Fruit fly (Drosophila melanogaster) whole organism, wandering third instar larva: Measurements from ENCODE around the gene CG8641.

Experiments
- Abd-B ChIP-seq: fragments of >200 bp; optimal IDR thresholded peaks from 2 replicates; lab custom pipeline; 2017; ENCODE audit warnings: missing biosample characterization, missing genetic modification characterization
- CG9705 ChIP-seq: fragments of 200-800 bp; sonication (Bioruptor generic); optimal IDR thresholded peaks from 2 replicates; lab custom pipeline; 2018; ENCODE audit warnings: missing biosample characterization, mild to moderate bottlenecking, missing genetic modification characterization
- CrebA ChIP-seq: fragments of 200-800 bp; sonication (Bioruptor generic); optimal IDR thresholded peaks from 2 replicates; lab custom pipeline; 2016; ENCODE audit warnings: missing biosample characterization, mild to moderate bottlenecking, missing genetic modification characterization, borderline replicate concordance
- Dfd ChIP-seq: fragments of >200 bp; optimal IDR thresholded peaks from 2 replicates; lab custom pipeline; 2017; ENCODE audit warnings: missing biosample characterization, missing genetic modification characterization
- Dif ChIP-seq: fragments of 200-275, 200-300 bp; sonication (Bioruptor generic); optimal IDR thresholded peaks from 2 replicates; lab custom pipeline; 2018; ENCODE audit warnings: missing biosample characterization, missing genetic modification characterization; ENCODE audit not compliant: partially characterized antibody
- GATAd ChIP-seq: sonication (Bioruptor generic); optimal IDR thresholded peaks from 2 replicates; lab custom pipeline; 2016; ENCODE audit warnings: missing biosample characterization, missing genetic modification characterization
- HLH106 ChIP-seq: fragments of 200-800 bp; optimal IDR thresholded peaks from 3 replicates; lab custom pipeline; 2019; ENCODE audit warnings: missing biosample characterization, mild to moderate bottlenecking, missing genetic modification characterization, moderate library complexity
- Hnf4 ChIP-seq: fragments of 200-800 bp; sonication (Bioruptor generic); optimal IDR thresholded peaks from 2 replicates; lab custom pipeline; 2016; ENCODE audit warnings: missing biosample characterization, mild to moderate bottlenecking, missing genetic modification characterization
- Hr83 ChIP-seq: fragments of 200-300 bp; sonication (Bioruptor generic); optimal IDR thresholded peaks from 2 replicates; lab custom pipeline; 2016; ENCODE audit warnings: missing biosample characterization, mild to moderate bottlenecking, missing genetic modification characterization, moderate library complexity; ENCODE audit not compliant: poor library complexity, severe bottlenecking
- Jra ChIP-seq: sonication (Bioruptor generic); optimal IDR thresholded peaks from 2 replicates; lab custom pipeline; 2016; ENCODE audit warnings: missing biosample characterization, missing genetic modification characterization
- Myc ChIP-seq: fragments of >200 bp; optimal IDR thresholded peaks from 2 replicates; lab custom pipeline; 2017
- N ChIP-seq: fragments of >200 bp; optimal IDR thresholded peaks from 2 replicates; lab custom pipeline; 2018; ENCODE audit warnings: missing biosample characterization, missing external identifiers, missing genetic modification characterization
- OdsH ChIP-seq: fragments of 200-800 bp; sonication (Bioruptor generic); optimal IDR thresholded peaks from 2 replicates; lab custom pipeline; 2016; ENCODE audit warnings: missing biosample characterization, mild to moderate bottlenecking, missing genetic modification characterization
- Rel ChIP-seq, 2 experiments: fragments of 200-800 bp; sonication (Bioruptor generic) in 1 of 2; optimal IDR thresholded peaks; 2 replicates in 1 of 2; 3 replicates in 1 of 2; lab custom pipeline; 2016 to 2019; ENCODE audit warnings: mild to moderate bottlenecking in 2 of 2, missing biosample characterization in 2 of 2, missing genetic modification characterization in 2 of 2, moderate library complexity in 1 of 2
- Sp1 ChIP-seq: fragments of 200-800 bp; sonication (Bioruptor generic); optimal IDR thresholded peaks from 3 replicates; lab custom pipeline; 2019; ENCODE audit warnings: missing biosample characterization, mild to moderate bottlenecking, missing genetic modification characterization, moderate library complexity
- brk ChIP-seq: fragments of 200-800 bp; sonication (Bioruptor generic); optimal IDR thresholded peaks from 2 replicates; lab custom pipeline; 2016; ENCODE audit warnings: missing biosample characterization, mild to moderate bottlenecking, missing genetic modification characterization
- dl ChIP-seq, 2 experiments: fragments of 175-275, 200-275 bp in 1 of 2; fragments of 200-275 bp in 1 of 2; sonication (Bioruptor generic); optimal IDR thresholded peaks; lab custom pipeline; 2018; ENCODE audit warnings: mild to moderate bottlenecking in 2 of 2, missing biosample characterization in 2 of 2, missing genetic modification characterization in 2 of 2, moderate library complexity in 2 of 2; ENCODE audit not compliant: partially characterized antibody in 2 of 2, insufficient read depth in 1 of 2
- dmrt93B ChIP-seq: fragments of 200-800 bp; sonication (Bioruptor generic); optimal IDR thresholded peaks from 2 replicates; lab custom pipeline; 2018; ENCODE audit warnings: missing biosample characterization, mild to moderate bottlenecking, missing genetic modification characterization
- ey ChIP-seq: fragments of 200-800 bp; sonication (Bioruptor generic); optimal IDR thresholded peaks from 2 replicates; lab custom pipeline; 2016; ENCODE audit warnings: missing biosample characterization, missing genetic modification characterization
- foxo ChIP-seq, 2 experiments: fragments of 200-800 bp; sonication (Bioruptor generic); optimal IDR thresholded peaks; 2 replicates in 1 of 2; 3 replicates in 1 of 2; lab custom pipeline; 2016 to 2017; ENCODE audit warnings: missing biosample characterization in 2 of 2, missing genetic modification characterization in 2 of 2
- fru ChIP-seq: fragments of 200-800 bp; sonication (Bioruptor generic); optimal IDR thresholded peaks from 3 replicates; lab custom pipeline; 2016; ENCODE audit warnings: missing biosample characterization, mild to moderate bottlenecking, missing genetic modification characterization
- h ChIP-seq: fragments of 200-800 bp; sonication (Bioruptor generic); optimal IDR thresholded peaks from 3 replicates; lab custom pipeline; 2016; ENCODE audit warnings: missing biosample characterization, mild to moderate bottlenecking, missing genetic modification characterization
- jim ChIP-seq: fragments of 175-275, 200-325 bp; sonication (Bioruptor generic); optimal IDR thresholded peaks from 2 replicates; lab custom pipeline; 2016; ENCODE audit warnings: missing biosample characterization, mild to moderate bottlenecking, missing genetic modification characterization
- pan ChIP-seq: fragments of >200 bp; optimal IDR thresholded peaks from 2 replicates; lab custom pipeline; 2017
- psq ChIP-seq: fragments of 200-800 bp; sonication (Bioruptor generic); optimal IDR thresholded peaks from 3 replicates; lab custom pipeline; 2017; ENCODE audit warnings: missing biosample characterization, mild to moderate bottlenecking, missing genetic modification characterization, moderate library complexity
- sage ChIP-seq: fragments of 200-800 bp; sonication (Bioruptor generic); optimal IDR thresholded peaks from 2 replicates; lab custom pipeline; 2016; ENCODE audit warnings: missing biosample characterization, mild to moderate bottlenecking, missing genetic modification characterization
- sv ChIP-seq: fragments of 200-800 bp; sonication (Bioruptor generic); optimal IDR thresholded peaks from 3 replicates; lab custom pipeline; 2016; ENCODE audit warnings: missing biosample characterization, missing genetic modification characterization
- tai ChIP-seq: sonication (Bioruptor generic); optimal IDR thresholded peaks from 2 replicates; lab custom pipeline; 2016; ENCODE audit warnings: missing biosample characterization, missing genetic modification characterization
- usp ChIP-seq: fragments of >200 bp; optimal IDR thresholded peaks from 2 replicates; lab custom pipeline; 2017; ENCODE audit warnings: missing biosample characterization, missing genetic modification characterization

Gene CG8641

DNA sequence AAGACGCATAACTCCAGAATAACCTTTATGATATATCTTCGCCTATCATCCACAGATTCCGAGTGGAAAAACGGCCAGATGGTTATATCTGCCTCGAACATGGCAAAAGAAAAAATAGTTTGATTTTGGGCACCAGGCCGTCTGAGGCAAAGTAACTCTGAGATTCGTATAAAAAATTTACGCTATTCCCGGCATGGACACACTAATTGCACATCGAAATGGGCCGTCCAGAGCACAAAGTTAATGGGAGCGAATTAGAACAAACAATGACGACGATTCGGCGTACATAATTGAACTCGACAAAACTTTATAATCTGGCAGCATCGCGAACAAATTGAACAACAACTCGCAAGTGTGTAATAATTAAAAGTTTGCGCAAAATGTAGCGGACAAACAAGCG is 8.2 kb downstream of the CG8641 start, which contains the start of gene CG32391:
TSS of gene CG32391 (minus strand) at position 101 of the 400 bp plus-strand sequence.
- TF ChIP-seq Dif (GFP tag; lab: Kevin White, UChicago) (no peak), dl (GFP tag; optimal IDR thresholded peaks at IDR 0.05; lab: Kevin White, UChicago; ENCODE audit: insufficient read depth in 1 of 2, partially characterized antibody in 2 of 2) (no peak), Hr83 (GFP tag; lab: Kevin White, UChicago) (no peak), jim (GFP tag; lab: Kevin White, UChicago) (no peak), sv (no peak), CG9705 (no peak), Abd-B (GFP tag; lab: Kevin White, UChicago) (no peak)

dm6 chr3L:7066014-7066413 is 11.2 kb downstream of the CG8641 start, which contains the start of gene CG14823:
TSS of gene CG14823 (plus strand) at chr3L:7066314.
- no peak for TF ChIP-seq Sp1 (GFP tag; lab: Kevin White, UChicago)
- TF ChIP-seq foxo (GFP tag; optimal IDR thresholded peaks at IDR 0.05; lab: Kevin White, UChicago) = no peak
- no peak for TF ChIP-seq HLH106 (tag; lab: Kevin White, UChicago)
- TF ChIP-seq Dif (GFP tag; lab: Kevin White, UChicago) = no peak
- TF ChIP-seq Abd-B (GFP tag; lab: Kevin White, UChicago) = no peak
- TF ChIP-seq jim (GFP tag; lab: Kevin White, UChicago) = no peak
- no peak for TF ChIP-seq OdsH
- no peak for TF ChIP-seq pan
- no peak for TF ChIP-seq dmrt93B (GFP tag; lab: Kevin White, UChicago)
- TF ChIP-seq Jra = no peak
- TF ChIP-seq N = no peak
- no peak for TF ChIP-seq fru (GFP tag; lab: Kevin White, UChicago)
- TF ChIP-seq h (GFP tag; lab: Kevin White, UChicago) = no peak
- TF ChIP-seq brk (GFP tag; lab: Kevin White, UChicago) = no peak
- TF ChIP-seq usp (GFP tag; lab: Kevin White, UChicago) = no peak
- TF ChIP-seq ey = no peak
- TF ChIP-seq tai = no peak

dm6 chr3L:7058401-7058999 is 18.8 kb downstream of the CG8641 start:
- TF ChIP-seq sage (no peak), GATAd (GFP tag; lab: Kevin White, UChicago) (no peak), N (no peak), Dif (GFP tag; lab: Kevin White, UChicago) (no peak), jim (GFP tag; lab: Kevin White, UChicago) (no peak), ey (no peak), Jra (no peak), Sp1 (GFP tag; lab: Kevin White, UChicago) (no peak), CrebA (GFP tag; lab: Kevin White, UChicago) (no peak), brk (GFP tag; lab: Kevin White, UChicago) (no peak), dmrt93B (GFP tag; lab: Kevin White, UChicago) (no peak), psq (GFP tag; lab: Kevin White, UChicago) (no peak), foxo (GFP tag; optimal IDR thresholded peaks at IDR 0.05; lab: Kevin White, UChicago) (no peak), usp (GFP tag; lab: Kevin White, UChicago) (no peak), tai (no peak), Rel (GFP tag; optimal IDR thresholded peaks at IDR 0.05; lab: Kevin White, UChicago) (no peak), Rel (tag; optimal IDR thresholded peaks at IDR 0.05; lab: Kevin White, UChicago) (no peak), Dfd (GFP tag; lab: Kevin White, UChicago) (no peak), dl (GFP tag; optimal IDR thresholded peaks at IDR 0.05; lab: Kevin White, UChicago; ENCODE audit: insufficient read depth in 1 of 2, partially characterized antibody in 2 of 2) (no peak), Hnf4 (GFP tag; lab: Kevin White, UChicago) (no peak), pan (no peak)

- no peak for TF ChIP-seq fru (GFP tag; lab: Kevin White, UChicago)
- TF ChIP-seq Dfd (GFP tag; lab: Kevin White, UChicago) = peak; percentile 98
- TF ChIP-seq sv = no peak
Measured at dm6 chr3L:7037843-7038242, 39.4 kb downstream of the CG8641 start.

DNA sequence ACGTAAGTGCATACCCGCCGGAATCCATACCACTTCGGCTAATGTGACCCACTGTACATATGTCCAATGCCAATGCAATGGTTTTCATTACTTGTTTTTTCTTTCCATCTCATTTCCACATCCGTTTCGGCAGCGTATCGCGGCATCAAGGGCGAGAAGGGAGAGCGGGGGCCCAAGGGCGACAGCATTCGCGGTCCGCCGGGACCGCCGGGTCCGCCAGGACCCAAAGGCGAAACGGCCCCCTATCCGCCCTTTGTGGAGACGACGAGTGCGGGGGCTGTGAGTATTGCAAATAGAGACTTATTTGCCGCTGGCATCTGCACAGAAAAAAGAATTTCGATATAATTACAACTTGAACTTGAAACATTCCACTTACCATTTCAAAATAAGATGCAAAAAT is 42.2 kb downstream of the CG8641 start:
- TF ChIP-seq Myc (lab: Kevin White, UChicago) (no peak), Dfd (GFP tag; lab: Kevin White, UChicago) (peak; percentile 61)
- TF ChIP-seq, all 38 proteins: peak for 1
